Worm (Caenorhabditis elegans): Measurements from ENCODE around the gene ncl-1.

ncl-1 gene

ce11 chrIII:7765974-7766373, 46.4 kb downstream of the ncl-1 start, which contains the start of gene ZK686.2 (continued):
- TF ChIP-seq T26A8.4 (GFP tag; IDR thresholded peaks at IDR 0.05) (no peak), ceh-44 (GFP tag; IDR thresholded peaks at IDR 0.05) (no peak), mes-2 (tag; optimal IDR thresholded peaks at IDR 0.05; ENCODE audit: poor library complexity, severe bottlenecking) (peak; percentile 67), R02D3.7 (tag; optimal IDR thresholded peaks at IDR 0.05) (peak; percentile 60), zip-11 (GFP tag; IDR thresholded peaks at IDR 0.05) (no peak), daf-8 (GFP tag; IDR thresholded peaks at IDR 0.05) (no peak), egl-27 (tag; optimal IDR thresholded peaks at IDR 0.05) (no peak), nhr-41 (GFP tag; IDR thresholded peaks at IDR 0.05) (no peak), fos-1 (tag; optimal IDR thresholded peaks at IDR 0.05) (no peak), lir-3 (tag; optimal IDR thresholded peaks at IDR 0.05) (no peak)

ce11 chrIII:7767415-7767814, 47.9 kb downstream of the ncl-1 start, which contains the start of gene ZK686.5:
Gene ZK686.5 (minus strand): TSS chrIII:7767515.
- TF ChIP-seq skn-1 (tag; optimal IDR thresholded peaks at IDR 0.05), result no peak
- no peak for TF ChIP-seq unc-130 (GFP tag; optimal IDR thresholded peaks at IDR 0.05)
- TF ChIP-seq lin-1 (GFP tag; IDR thresholded peaks at IDR 0.05), result no peak
- no peak for TF ChIP-seq Y75B8A.6 (GFP tag; IDR thresholded peaks at IDR 0.05)
- no peak for TF ChIP-seq hlh-11 (tag; optimal IDR thresholded peaks at IDR 0.05)
- no peak for TF ChIP-seq zag-1 (tag; optimal IDR thresholded peaks at IDR 0.05)
- TF ChIP-seq egl-43 (GFP tag; IDR thresholded peaks at IDR 0.05), result no peak
- no peak for TF ChIP-seq R02D3.7 (tag; optimal IDR thresholded peaks at IDR 0.05)
- TF ChIP-seq sdz-12 (GFP tag; optimal IDR thresholded peaks at IDR 0.05), result no peak
- no peak for TF ChIP-seq zip-11 (GFP tag; IDR thresholded peaks at IDR 0.05)
- no peak for TF ChIP-seq fkh-10 (GFP tag; optimal IDR thresholded peaks at IDR 0.05)
- no peak for TF ChIP-seq ctbp-1 (GFP tag; IDR thresholded peaks at IDR 0.05)
- TF ChIP-seq unc-39 (tag; optimal IDR thresholded peaks at IDR 0.05), result no peak
- TF ChIP-seq nhr-48 (tag; optimal IDR thresholded peaks at IDR 0.05), result no peak
- no peak for TF ChIP-seq nhr-76 (tag; optimal IDR thresholded peaks at IDR 0.05)
- TF ChIP-seq arid-1 (GFP tag; conservative IDR thresholded peaks at IDR 0.05), result no peak
- no peak for TF ChIP-seq hif-1 (tag; optimal IDR thresholded peaks at IDR 0.05)
- no peak for TF ChIP-seq snpc-1.2 (GFP tag; IDR thresholded peaks at IDR 0.05)
- TF ChIP-seq nhr-10 (tag; optimal IDR thresholded peaks at IDR 0.05), result no peak

ce11 chrIII:7768963-7769362, 49.4 kb downstream of the ncl-1 start, which contains the start of gene ZK686.3:
Gene ZK686.3 (minus strand): TSS chrIII:7769063.
- TF ChIP-seq nhr-42 (GFP tag; IDR thresholded peaks at IDR 0.05), result no peak
- no peak for TF ChIP-seq mdt-29 (GFP tag; IDR thresholded peaks at IDR 0.05)
- no peak for TF ChIP-seq lin-39 (tag; optimal IDR thresholded peaks at IDR 0.05)
- TF ChIP-seq spr-3 (GFP tag; optimal IDR thresholded peaks at IDR 0.05), result no peak
- TF ChIP-seq nhr-76 (tag; optimal IDR thresholded peaks at IDR 0.05), result no peak
- TF ChIP-seq madf-9 (GFP tag; conservative IDR thresholded peaks at IDR 0.05), result no peak
- no peak for TF ChIP-seq ZK546.5 (tag; optimal IDR thresholded peaks at IDR 0.05)
- no peak for TF ChIP-seq arid-1 (GFP tag; conservative IDR thresholded peaks at IDR 0.05)

- peak; percentile 64 for TF ChIP-seq mes-2 (tag; optimal IDR thresholded peaks at IDR 0.05; ENCODE audit: poor library complexity, severe bottlenecking)
- no peak for TF ChIP-seq daf-16 (GFP tag; optimal IDR thresholded peaks at IDR 0.05)
- no peak for TF ChIP-seq daf-16 (tag; optimal IDR thresholded peaks at IDR 0.05)
- TF ChIP-seq T20F7.1 (GFP tag; optimal IDR thresholded peaks at IDR 0.05), result peak; percentile 10
- no peak for TF ChIP-seq mdl-1 (tag; optimal IDR thresholded peaks at IDR 0.05)
- no peak for TF ChIP-seq D1046.2 (GFP tag; IDR thresholded peaks at IDR 0.05)
- TF ChIP-seq nhr-28 (tag; optimal IDR thresholded peaks at IDR 0.05), result peak; percentile 28
- TF ChIP-seq set-16 (GFP tag; IDR thresholded peaks at IDR 0.05), result no peak
- TF ChIP-seq lsy-2 (tag; optimal IDR thresholded peaks at IDR 0.05), result peak; percentile 54 to 96
- peak; percentile 23 for TF ChIP-seq dpl-1 (GFP tag; optimal IDR thresholded peaks at IDR 0.05)
- TF ChIP-seq nhr-6 (tag; optimal IDR thresholded peaks at IDR 0.05), result no peak
- peak; percentile 13 for TF ChIP-seq hlh-30 (tag; optimal IDR thresholded peaks at IDR 0.05; ENCODE audit: insufficient read depth)
- no peak for TF ChIP-seq ZK546.5 (tag; optimal IDR thresholded peaks at IDR 0.05)
These were observed 50.4 kb downstream of the ncl-1 start, which contains the start of gene snu-23 for ce11 chrIII:7769965-7770364. Gene snu-23 (minus strand): TSS chrIII:7770120.

Data from whole organism, L4 larva.